Fruit fly (Drosophila melanogaster) whole organism, embryonic: ENCODE results near the gene CG33687.

ENCODE experiments used
- Abd-B ChIP-seq: fragments of 200-800 bp; sonication (Bioruptor generic); optimal IDR thresholded peaks from 2 replicates; lab custom pipeline; 2018; ENCODE audit warnings: missing biosample characterization, mild to moderate bottlenecking, missing genetic modification characterization, moderate library complexity
- Aef1 ChIP-seq: fragments of 200-800 bp; sonication (Bioruptor generic); IDR thresholded peaks from 3 replicates; pipeline ENCODE4 v1.3.6; 2022; ENCODE audit warnings: missing biosample characterization, missing genetic modification characterization
- Atf-2 ChIP-seq: fragments of 200-800 bp; sonication (Bioruptor generic); optimal IDR thresholded peaks from 2 replicates; lab custom pipeline; 2016; ENCODE audit warnings: missing biosample characterization, missing genetic modification characterization
- B-H1 ChIP-seq: fragments of 200-800 bp; sonication (Bioruptor generic); IDR thresholded peaks from 3 replicates; pipeline ENCODE4 v1.3.6; 2022; ENCODE audit warnings: missing biosample characterization, missing genetic modification characterization
- CG10543 ChIP-seq: fragments of 200-800 bp; sonication (Bioruptor generic); optimal IDR thresholded peaks from 3 replicates; lab custom pipeline; 2017; ENCODE audit warnings: missing biosample characterization, mild to moderate bottlenecking, missing genetic modification characterization, moderate library complexity
- CG10654 ChIP-seq: fragments of 200-800 bp; sonication (Bioruptor generic); optimal IDR thresholded peaks from 2 replicates; lab custom pipeline; 2016; ENCODE audit warnings: missing biosample characterization, missing genetic modification characterization
- CG1832 ChIP-seq: fragments of 200-800 bp; sonication (Bioruptor generic); optimal IDR thresholded peaks from 2 replicates; lab custom pipeline; 2017; ENCODE audit warnings: missing biosample characterization, mild to moderate bottlenecking, missing genetic modification characterization, inconsistent platforms
- CG31441 ChIP-seq: fragments of 200-800 bp; sonication (Bioruptor generic); IDR thresholded peaks from 2 replicates; pipeline ENCODE4 v1.3.6; 2022; ENCODE audit warnings: missing biosample characterization, missing genetic modification characterization
- CG33213 ChIP-seq: fragments of 200-800 bp; sonication (Bioruptor generic); optimal IDR thresholded peaks from 3 replicates; lab custom pipeline; 2016; ENCODE audit warnings: missing biosample characterization, missing genetic modification characterization
- CG34422 ChIP-seq: fragments of 200-800 bp; sonication (Bioruptor generic); IDR thresholded peaks from 3 replicates; pipeline ENCODE4 v1.3.6; 2022; ENCODE audit warnings: missing biosample characterization, missing genetic modification characterization
- CG3995 ChIP-seq: fragments of 200-800 bp; sonication (Bioruptor generic); optimal IDR thresholded peaks from 3 replicates; lab custom pipeline; 2016; ENCODE audit warnings: missing biosample characterization, missing genetic modification characterization
- CG42726 ChIP-seq: fragments of 200-800 bp; sonication (Bioruptor generic); IDR thresholded peaks from 2 replicates; pipeline ENCODE4 v1.3.6; 2022; ENCODE audit warnings: missing biosample characterization, missing genetic modification characterization; ENCODE audit not compliant: partially characterized antibody
- CG4707 ChIP-seq: fragments of 200-800 bp; sonication (Bioruptor generic); optimal IDR thresholded peaks from 2 replicates; lab custom pipeline; 2018; ENCODE audit warnings: missing biosample characterization, mild to moderate bottlenecking, missing genetic modification characterization, moderate library complexity
- CG6654 ChIP-seq: fragments of 200-800 bp; sonication (Bioruptor generic); optimal IDR thresholded peaks from 2 replicates; lab custom pipeline; 2017; ENCODE audit warnings: missing biosample characterization, mild to moderate bottlenecking, missing genetic modification characterization
- CG6854 ChIP-seq: fragments of 200-800 bp; sonication (Bioruptor generic); optimal IDR thresholded peaks from 3 replicates; lab custom pipeline; 2017; ENCODE audit warnings: missing biosample characterization, mild to moderate bottlenecking, missing genetic modification characterization
- CG7987 ChIP-seq: fragments of 200-800 bp; sonication (Bioruptor generic); optimal IDR thresholded peaks from 2 replicates; lab custom pipeline; 2018; ENCODE audit warnings: missing biosample characterization, mild to moderate bottlenecking, missing genetic modification characterization, moderate library complexity
- CG9876 ChIP-seq: fragments of 200-800 bp; sonication (Bioruptor generic); optimal IDR thresholded peaks from 2 replicates; lab custom pipeline; 2016; ENCODE audit warnings: missing biosample characterization, missing genetic modification characterization
- CHES-1-like ChIP-seq: fragments of 200-800 bp; sonication (Bioruptor generic); optimal IDR thresholded peaks from 2 replicates; lab custom pipeline; 2016; ENCODE audit warnings: missing biosample characterization, missing genetic modification characterization
- Deaf1 ChIP-seq: fragments of 200-800 bp; optimal IDR thresholded peaks from 3 replicates; lab custom pipeline; 2019; ENCODE audit warnings: missing biosample characterization, mild to moderate bottlenecking, missing genetic modification characterization, moderate library complexity
- Doc3 ChIP-seq: fragments of 200-800 bp; sonication (Bioruptor generic); IDR thresholded peaks from 3 replicates; pipeline ENCODE4 v1.3.6; 2022; ENCODE audit warnings: missing biosample characterization, missing genetic modification characterization; ENCODE audit not compliant: partially characterized antibody
- E2f1 ChIP-seq: fragments of 200-800 bp; sonication (Bioruptor generic); IDR thresholded peaks from 2 replicates; pipeline ENCODE4 v1.3.6; 2022; ENCODE audit warnings: missing biosample characterization, missing genetic modification characterization
- ERR ChIP-seq: fragments of 200-800 bp; sonication (Bioruptor generic); optimal IDR thresholded peaks from 2 replicates; lab custom pipeline; 2016; ENCODE audit warnings: missing biosample characterization, missing genetic modification characterization
- Ets65A ChIP-seq: fragments of 200-800 bp; sonication (Bioruptor generic); peaks from one replicate; lab custom pipeline; 2016; ENCODE audit warnings: missing biosample characterization, missing genetic modification characterization
- Hmr ChIP-seq: fragments of 200-800 bp; sonication (Bioruptor generic); optimal IDR thresholded peaks from 3 replicates; lab custom pipeline; 2017; ENCODE audit warnings: mild to moderate bottlenecking, missing biosample characterization, missing genetic modification reagents, missing genetic modification characterization
- Lpt ChIP-seq: fragments of >200 bp; optimal IDR thresholded peaks from 2 replicates; lab custom pipeline; 2018; ENCODE audit warnings: missing biosample characterization, missing genetic modification characterization
- MTF-1 ChIP-seq: fragments of 200-800 bp; sonication (Bioruptor generic); optimal IDR thresholded peaks from 2 replicates; lab custom pipeline; 2018; ENCODE audit warnings: missing biosample characterization, mild to moderate bottlenecking, missing genetic modification characterization, borderline replicate concordance
- Med ChIP-seq: fragments of 200-800 bp; sonication (Bioruptor generic); peaks from one replicate; lab custom pipeline; 2016; ENCODE audit warnings: missing biosample characterization, missing genetic modification characterization, mild to moderate bottlenecking, inconsistent platforms, moderate library complexity
- Side ChIP-seq: fragments of 200-800 bp; sonication (Bioruptor generic); optimal IDR thresholded peaks from 2 replicates; lab custom pipeline; 2016; ENCODE audit warnings: missing biosample characterization, missing genetic modification characterization
- Taf1 ChIP-seq: fragments of 200-800 bp; sonication (Bioruptor generic); IDR thresholded peaks from 2 replicates; pipeline ENCODE4 v1.3.6; 2022; ENCODE audit warnings: missing biosample characterization, missing genetic modification characterization
- Vsx1 ChIP-seq: fragments of 200-800 bp; sonication (Bioruptor generic); optimal IDR thresholded peaks from 2 replicates; lab custom pipeline; 2017; ENCODE audit warnings: missing biosample characterization, mild to moderate bottlenecking, missing genetic modification characterization, missing genetic modification reagents
- bbx ChIP-seq: fragments of 200-800 bp; sonication (Bioruptor generic); IDR thresholded peaks from 2 replicates; pipeline ENCODE4 v1.3.6; 2022; ENCODE audit warnings: missing biosample characterization, missing genetic modification characterization; ENCODE audit not compliant: partially characterized antibody
- bsh ChIP-seq, 2 experiments: fragments of 200-800 bp; sonication (Bioruptor generic); optimal IDR thresholded peaks; 2 replicates each; lab custom pipeline; 2017 to 2018; ENCODE audit warnings: mild to moderate bottlenecking in 2 of 2, missing biosample characterization in 2 of 2, missing genetic modification characterization in 2 of 2, moderate library complexity in 1 of 2
- ci ChIP-seq: fragments of 200-800 bp; sonication (Bioruptor generic); IDR thresholded peaks from 3 replicates; pipeline ENCODE4 v1.3.6; 2022; ENCODE audit warnings: missing biosample characterization, missing genetic modification characterization
- corto ChIP-seq: fragments of 200-800 bp; sonication (Bioruptor generic); optimal IDR thresholded peaks from 2 replicates; lab custom pipeline; 2016; ENCODE audit warnings: missing biosample characterization, mild to moderate bottlenecking, missing genetic modification characterization, moderate library complexity
- croc ChIP-seq: fragments of 200-800 bp; sonication (Bioruptor generic); conservative IDR thresholded peaks from 3 replicates; pipeline ENCODE4 v1.3.6; 2022; ENCODE audit warnings: missing biosample characterization, missing genetic modification characterization
- dan ChIP-seq: fragments of 200-800 bp; sonication (Bioruptor generic); IDR thresholded peaks from 2 replicates; pipeline ENCODE4 v1.3.6; 2022; ENCODE audit warnings: missing biosample characterization, missing genetic modification characterization
- inv ChIP-seq: fragments of 200-800 bp; sonication (Bioruptor generic); IDR thresholded peaks from 2 replicates; pipeline ENCODE4 v1.3.6; 2022; ENCODE audit warnings: missing biosample characterization, missing genetic modification characterization; ENCODE audit not compliant: partially characterized antibody
- kay ChIP-seq: fragments of 200-800 bp; sonication (Bioruptor generic); optimal IDR thresholded peaks from 2 replicates; lab custom pipeline; 2016; ENCODE audit warnings: missing biosample characterization, missing genetic modification characterization
- lbe ChIP-seq: fragments of 200-800 bp; sonication (Bioruptor generic); optimal IDR thresholded peaks from 2 replicates; lab custom pipeline; 2016; ENCODE audit warnings: missing biosample characterization, mild to moderate bottlenecking, missing genetic modification characterization
- nau ChIP-seq: fragments of 200-800 bp; sonication (Bioruptor generic); optimal IDR thresholded peaks from 3 replicates; lab custom pipeline; 2017; ENCODE audit warnings: missing biosample characterization, mild to moderate bottlenecking, missing genetic modification characterization, missing genetic modification reagents
- nerfin-2 ChIP-seq: fragments of 200-800 bp; sonication (Bioruptor generic); IDR thresholded peaks from 2 replicates; pipeline ENCODE4 v1.3.6; 2022; ENCODE audit warnings: missing biosample characterization, missing genetic modification characterization; ENCODE audit not compliant: partially characterized antibody
- odd ChIP-seq: fragments of 200-800 bp; sonication (Bioruptor generic); optimal IDR thresholded peaks from 2 replicates; lab custom pipeline; 2017; ENCODE audit warnings: missing biosample characterization, mild to moderate bottlenecking, missing genetic modification characterization
- psq ChIP-seq: fragments of 200-800 bp; sonication (Bioruptor generic); optimal IDR thresholded peaks from 2 replicates; lab custom pipeline; 2017; ENCODE audit warnings: missing biosample characterization, missing genetic modification characterization
- rib ChIP-seq: fragments of 200-800 bp; sonication (Bioruptor generic); IDR thresholded peaks from 2 replicates; pipeline ENCODE4 v1.3.6; 2022; ENCODE audit warnings: missing biosample characterization, missing genetic modification characterization
- run ChIP-seq: fragments of 200-800 bp; sonication (Bioruptor generic); optimal IDR thresholded peaks from 3 replicates; lab custom pipeline; 2018; ENCODE audit warnings: missing biosample characterization, mild to moderate bottlenecking, missing genetic modification characterization
- slbo ChIP-seq: fragments of 200-800 bp; sonication (Bioruptor generic); IDR thresholded peaks from 2 replicates; pipeline ENCODE4 v1.3.6; 2022; ENCODE audit warnings: missing biosample characterization, missing genetic modification characterization
- twi ChIP-seq: fragments of 200-800 bp; optimal IDR thresholded peaks from 2 replicates; lab custom pipeline; 2019; ENCODE audit warnings: missing biosample characterization, mild to moderate bottlenecking, missing genetic modification characterization, moderate library complexity
- zen2 ChIP-seq: fragments of 200-800 bp; sonication (Bioruptor generic); IDR thresholded peaks from 3 replicates; pipeline ENCODE4 v1.3.6; 2022; ENCODE audit warnings: missing biosample characterization, missing genetic modification characterization; ENCODE audit not compliant: partially characterized antibody

Gene CG33687

dm6 chr3L:16164150-16165039 lies 33.3 kb upstream of the CG33687 start, which contains the start of gene CG5151 (continued):
- TF ChIP-seq croc: no peak
- no peak for TF ChIP-seq kay (GFP tag; lab: Kevin White, UChicago)
- no peak for TF ChIP-seq CG33213
- TF ChIP-seq Vsx1 (GFP tag; lab: Kevin White, UChicago): no peak
- TF ChIP-seq B-H1 (GFP tag; lab: Robert Waterston, UW): no peak
- TF ChIP-seq psq (GFP tag; lab: Kevin White, UChicago): no peak
- TF ChIP-seq Atf-2 (GFP tag; lab: Kevin White, UChicago): no peak
- peak; percentile 44; the same call in 1 of the 3 replicates for TF ChIP-seq Doc3
- no peak for TF ChIP-seq Abd-B
- TF ChIP-seq dan (GFP tag; lab: Robert Waterston, UW): no peak
- peak; percentile 21; the same call in 1 of the 3 replicates for TF ChIP-seq CG34422
- TF ChIP-seq odd (GFP tag; lab: Kevin White, UChicago): peak; percentile 18
- peak; percentile 43 for TF ChIP-seq inv
- TF ChIP-seq Aef1: peak; percentile 67
- TF ChIP-seq ERR (GFP tag; lab: Kevin White, UChicago): no peak
- no peak for TF ChIP-seq CG6854 (GFP tag; lab: Kevin White, UChicago)
- peak; percentile 38 for TF ChIP-seq MTF-1 (GFP tag; lab: Kevin White, UChicago)
- no peak for TF ChIP-seq E2f1 (GFP tag; lab: Robert Waterston, UW)
- TF ChIP-seq Taf1 (GFP tag; lab: Robert Waterston, UW): no peak
- TF ChIP-seq Deaf1 (tag; lab: Kevin White, UChicago): peak; percentile 59
- peak in 1 of 2 experiments; percentile 59 for TF ChIP-seq bsh (GFP tag; optimal IDR thresholded peaks at IDR 0.05; lab: Kevin White, UChicago)
- TF ChIP-seq CG1832 (GFP tag; lab: Kevin White, UChicago): no peak
- no peak for TF ChIP-seq Lpt
- no peak for TF ChIP-seq CG6654 (GFP tag; lab: Kevin White, UChicago)
- TF ChIP-seq zen2 (GFP tag; lab: Robert Waterston, UW): peak; percentile 54; the same call in 2 of the 3 replicates
- TF ChIP-seq corto (GFP tag; lab: Kevin White, UChicago): peak; percentile 36
- TF ChIP-seq CG7987: peak; percentile 22
- TF ChIP-seq CHES-1-like (GFP tag; lab: Kevin White, UChicago): peak; percentile 13
- peak; percentile 75 for TF ChIP-seq CG10543 (GFP tag; lab: Kevin White, UChicago)
- peak; percentile 36 for TF ChIP-seq nau
- TF ChIP-seq CG10654: no peak
- TF ChIP-seq twi (tag; lab: Kevin White, UChicago): no peak
- TF ChIP-seq CG3995 (GFP tag; lab: Kevin White, UChicago): no peak
- TF ChIP-seq rib: peak; percentile 61
- TF ChIP-seq CG42726 (GFP tag; lab: Robert Waterston, UW): peak; percentile 38; the same call in 1 of the 2 replicates
- TF ChIP-seq run: peak; percentile 49
- peak; percentile 17 for TF ChIP-seq Hmr
- no peak for TF ChIP-seq Ets65A (GFP tag; lab: Kevin White, UChicago)
- TF ChIP-seq slbo: peak; percentile 17; the same call in 1 of the 2 replicates
- peak; percentile 82 for TF ChIP-seq bbx
- peak; percentile 45 for TF ChIP-seq CG4707 (GFP tag; lab: Kevin White, UChicago)
- TF ChIP-seq Side (GFP tag; lab: Kevin White, UChicago): no peak
- TF ChIP-seq lbe (GFP tag; lab: Kevin White, UChicago): peak; percentile 28
- TF ChIP-seq nerfin-2 (GFP tag; lab: Robert Waterston, UW): peak; percentile 85
- no peak for TF ChIP-seq CG9876 (GFP tag; lab: Kevin White, UChicago)
- peak; percentile 68 for TF ChIP-seq ci
- TF ChIP-seq CG31441 (GFP tag; lab: Robert Waterston, UW): no peak
- peak; percentile 81 for TF ChIP-seq Med
